2 fruit fly cellular contexts compared by ENCODE assay signal in the genomic region with DNA sequence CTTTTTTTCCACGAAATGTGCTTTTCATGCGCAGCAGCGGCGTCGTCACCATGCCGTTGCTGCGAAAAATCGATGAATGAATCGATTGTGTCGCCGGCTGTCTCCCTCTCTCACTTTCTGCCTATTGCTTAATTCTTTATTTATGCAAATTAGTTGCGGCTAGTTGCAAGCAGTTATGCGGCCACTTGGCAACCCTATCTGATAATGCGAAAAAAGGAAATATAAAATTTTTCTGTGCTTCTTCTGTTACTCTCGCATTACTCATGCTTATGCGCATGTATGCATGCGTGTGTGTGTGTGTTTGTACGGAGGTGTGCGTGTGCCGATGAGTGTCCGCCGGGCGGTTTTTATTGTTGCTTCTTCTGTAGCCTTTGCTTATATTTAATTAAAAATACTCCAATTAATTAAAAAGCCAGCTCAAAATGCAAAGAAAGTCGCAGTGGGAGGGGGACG.
TF ChIP-seq lines count a peak whose summit lies in the region.

No protein-coding gene starts in this region.

TF ChIP-seq in whole organism, embryonic, 481 proteins besides CTCF, POLR2A, EP300 and RAD21 (continued from another document and continues in another):
- TF ChIP-seq CG17385 (GFP tag; optimal IDR thresholded peaks at IDR 0.05; lab: Kevin White, UChicago) (peak; percentile 24), vfl (GFP tag; optimal IDR thresholded peaks at IDR 0.05; lab: Kevin White, UChicago) (peak; percentile 24), CrebB (tag; optimal IDR thresholded peaks at IDR 0.05; lab: Kevin White, UChicago) (peak; percentile 11), Nf-YB (GFP tag; optimal IDR thresholded peaks at IDR 0.05; lab: Kevin White, UChicago) (no peak), chm (GFP tag; IDR thresholded peaks at IDR 0.05; lab: Robert Waterston, UW) (peak; percentile 7; the same call in 1 of the 2 replicates), Ssrp (tag; optimal IDR thresholded peaks at IDR 0.05; lab: Kevin White, UChicago) (no peak), slbo (GFP tag; IDR thresholded peaks at IDR 0.05; lab: Robert Waterston, UW) (peak; percentile 33), knrl (GFP tag; IDR thresholded peaks at IDR 0.05; lab: Robert Waterston, UW; ENCODE audit: partially characterized antibody) (peak; percentile 30; the same call in 1 of the 3 replicates), jumu (GFP tag; optimal IDR thresholded peaks at IDR 0.05; lab: Kevin White, UChicago) (peak; percentile 1), Adf1 (GFP tag; IDR thresholded peaks at IDR 0.05; lab: Robert Waterston, UW) (no peak), CG15514 (GFP tag; optimal IDR thresholded peaks at IDR 0.05; lab: Kevin White, UChicago) (peak; percentile 41), ash1 (GFP tag; optimal IDR thresholded peaks at IDR 0.05; lab: Kevin White, UChicago) (no peak), Dbx (GFP tag; IDR thresholded peaks at IDR 0.05; lab: Robert Waterston, UW) (peak; percentile 49; the same call in 1 of the 3 replicates), CG8290 (GFP tag; optimal IDR thresholded peaks at IDR 0.05; lab: Kevin White, UChicago) (no peak), CG8290 (tag; optimal IDR thresholded peaks at IDR 0.05; lab: Kevin White, UChicago) (peak in 1 of 2 experiments; percentile 16), Med (GFP tag; lab: Kevin White, UChicago) (peak; percentile 83), ci (GFP tag; IDR thresholded peaks at IDR 0.05; lab: Robert Waterston, UW) (peak; percentile 18; the same call in 1 of the 3 replicates), hkb (optimal IDR thresholded peaks at IDR 0.05; lab: Kevin White, UChicago) (no peak), hkb (GFP tag; IDR thresholded peaks at IDR 0.05; lab: Robert Waterston, UW) (no peak), nerfin-1 (tag; optimal IDR thresholded peaks at IDR 0.05; lab: Kevin White, UChicago) (peak; percentile 6), CG12659 (GFP tag; optimal IDR thresholded peaks at IDR 0.05; lab: Kevin White, UChicago) (peak; percentile 40), CG6254 (GFP tag; optimal IDR thresholded peaks at IDR 0.05; lab: Kevin White, UChicago) (peak; percentile 30), CG2120 (GFP tag; optimal IDR thresholded peaks at IDR 0.05; lab: Kevin White, UChicago) (peak; percentile 2), CG6175 (GFP tag; IDR thresholded peaks at IDR 0.05; lab: Robert Waterston, UW) (0 out of 3 replicates have a peak, but pooled peaks have one; percentile 25), Fer1 (GFP tag; optimal IDR thresholded peaks at IDR 0.05; lab: Kevin White, UChicago) (peak; percentile 20), kay (GFP tag; optimal IDR thresholded peaks at IDR 0.05; lab: Kevin White, UChicago) (peak; percentile 70), CG15601 (tag; optimal IDR thresholded peaks at IDR 0.05; lab: Kevin White, UChicago) (no peak), B-H2 (GFP tag; optimal IDR thresholded peaks at IDR 0.05; lab: Kevin White, UChicago) (peak; percentile 51), CG9609 (GFP tag; optimal IDR thresholded peaks at IDR 0.05; lab: Kevin White, UChicago) (no peak), Drgx (GFP tag; IDR thresholded peaks at IDR 0.05; lab: Robert Waterston, UW) (peak; percentile 46), CG6765 (GFP tag; optimal IDR thresholded peaks at IDR 0.05; lab: Kevin White, UChicago) (peak; percentile 28), Antp (GFP tag; optimal IDR thresholded peaks at IDR 0.05; lab: Kevin White, UChicago) (peak; percentile 24), CG6813 (GFP tag; optimal IDR thresholded peaks at IDR 0.05; lab: Kevin White, UChicago) (peak; percentile 44), Chrac-16 (GFP tag; optimal IDR thresholded peaks at IDR 0.05; lab: Kevin White, UChicago) (peak; percentile 25), CG14441 (GFP tag; IDR thresholded peaks at IDR 0.05; lab: Robert Waterston, UW) (0 out of 2 replicates have a peak, but pooled peaks have one; percentile 30), onecut (GFP tag; IDR thresholded peaks at IDR 0.05; lab: Robert Waterston, UW) (peak; percentile 100), D19B (GFP tag; optimal IDR thresholded peaks at IDR 0.05; lab: Kevin White, UChicago) (peak; percentile 6), HLH3B (GFP tag; IDR thresholded peaks at IDR 0.05; lab: Robert Waterston, UW) (no peak), Hr51 (GFP tag; optimal IDR thresholded peaks at IDR 0.05; lab: Kevin White, UChicago) (peak in 1 of 2 experiments; percentile 12), BEAF-32 (GFP tag; optimal IDR thresholded peaks at IDR 0.05; lab: Kevin White, UChicago) (no peak), Stat92E (GFP tag; optimal IDR thresholded peaks at IDR 0.05; lab: Kevin White, UChicago) (no peak), MBD-R2 (GFP tag; IDR thresholded peaks at IDR 0.05; lab: Robert Waterston, UW) (peak; percentile 37; the same call in 1 of the 2 replicates), CG43689 (GFP tag; IDR thresholded peaks at IDR 0.05; lab: Robert Waterston, UW) (no peak), lab (GFP tag; optimal IDR thresholded peaks at IDR 0.05; lab: Kevin White, UChicago) (peak; percentile 59), pfk (GFP tag; optimal IDR thresholded peaks at IDR 0.05; lab: Kevin White, UChicago) (peak; percentile 2), CG12071 (GFP tag; optimal IDR thresholded peaks at IDR 0.05; lab: Kevin White, UChicago) (peak; percentile 58), ewg (GFP tag; optimal IDR thresholded peaks at IDR 0.05; lab: Kevin White, UChicago) (peak; percentile 84), row (GFP tag; IDR thresholded peaks at IDR 0.05; lab: Robert Waterston, UW) (peak; percentile 5; the same call in 1 of the 3 replicates), tup (GFP tag; optimal IDR thresholded peaks at IDR 0.05; lab: Kevin White, UChicago) (peak; percentile 1), CG10274 (GFP tag; optimal IDR thresholded peaks at IDR 0.05; lab: Kevin White, UChicago) (no peak), CG11456 (GFP tag; IDR thresholded peaks at IDR 0.05; lab: Robert Waterston, UW) (peak; percentile 14; the same call in 1 of the 3 replicates), pan (optimal IDR thresholded peaks at IDR 0.05; lab: Kevin White, UChicago) (no peak), pan (GFP tag; optimal IDR thresholded peaks at IDR 0.05 in 1 of 2, IDR thresholded peaks at IDR 0.05 in 1 of 2) (peak in 1 of 2 experiments; percentile 14), cad (GFP tag; optimal IDR thresholded peaks at IDR 0.05; lab: Kevin White, UChicago) (no peak), wdn (GFP tag; IDR thresholded peaks at IDR 0.05; lab: Robert Waterston, UW) (0 out of 2 replicates have a peak, but pooled peaks have one; percentile 10), lmd (GFP tag; IDR thresholded peaks at IDR 0.05; lab: Robert Waterston, UW) (0 out of 2 replicates have a peak, but pooled peaks have one; percentile 8), zfh2 (GFP tag; optimal IDR thresholded peaks at IDR 0.05; lab: Kevin White, UChicago) (peak; percentile 42), vnd (GFP tag; IDR thresholded peaks at IDR 0.05; lab: Robert Waterston, UW; ENCODE audit: partially characterized antibody) (no peak), CG7745 (tag; optimal IDR thresholded peaks at IDR 0.05; lab: Kevin White, UChicago) (no peak), scrt (GFP tag; optimal IDR thresholded peaks at IDR 0.05; lab: Kevin White, UChicago) (peak; percentile 50), CG6854 (GFP tag; optimal IDR thresholded peaks at IDR 0.05; lab: Kevin White, UChicago) (peak; percentile 27)

TF ChIP-seq in whole organism, prepupa, 60 proteins besides CTCF, POLR2A, EP300 and RAD21 (continued from another document):
- no peak for TF ChIP-seq CG4318 (GFP tag; optimal IDR thresholded peaks at IDR 0.05; lab: Kevin White, UChicago)
- TF ChIP-seq Eip78C (GFP tag; lab: Kevin White, UChicago): peak; percentile 54
- TF ChIP-seq CG6163 (GFP tag; IDR thresholded peaks at IDR 0.05; lab: Robert Waterston, UW): peak; percentile 68
- peak; percentile 43 for TF ChIP-seq topi (GFP tag; optimal IDR thresholded peaks at IDR 0.05; lab: Kevin White, UChicago)
- peak; percentile 11 for TF ChIP-seq dac (GFP tag; optimal IDR thresholded peaks at IDR 0.05; lab: Kevin White, UChicago)
- TF ChIP-seq acj6 (GFP tag; optimal IDR thresholded peaks at IDR 0.05; lab: Kevin White, UChicago): peak; percentile 3
- peak; percentile 10 for TF ChIP-seq CG34406 (GFP tag; optimal IDR thresholded peaks at IDR 0.05; lab: Kevin White, UChicago)
- no peak for TF ChIP-seq CG32006 (GFP tag; optimal IDR thresholded peaks at IDR 0.05; lab: Kevin White, UChicago)
- peak; percentile 15 for TF ChIP-seq CG6276 (GFP tag; optimal IDR thresholded peaks at IDR 0.05; lab: Kevin White, UChicago)
- peak; percentile 30 for TF ChIP-seq Sox15 (GFP tag; optimal IDR thresholded peaks at IDR 0.05; lab: Kevin White, UChicago)
- TF ChIP-seq CG31627 (GFP tag; optimal IDR thresholded peaks at IDR 0.05; lab: Kevin White, UChicago): peak; percentile 47
- peak; percentile 47; the same call in 1 of the 3 replicates for TF ChIP-seq eg (GFP tag; IDR thresholded peaks at IDR 0.05; lab: Robert Waterston, UW)
- TF ChIP-seq Hr39 (GFP tag; optimal IDR thresholded peaks at IDR 0.05; lab: Kevin White, UChicago): peak; percentile 39
- peak; percentile 30 for TF ChIP-seq Hr4 (GFP tag; optimal IDR thresholded peaks at IDR 0.05; lab: Kevin White, UChicago)
- TF ChIP-seq CG8632 (GFP tag; optimal IDR thresholded peaks at IDR 0.05; lab: Kevin White, UChicago): peak; percentile 32
- peak; percentile 29 for TF ChIP-seq Sox102F (GFP tag; optimal IDR thresholded peaks at IDR 0.05; lab: Kevin White, UChicago)
- TF ChIP-seq net (GFP tag; optimal IDR thresholded peaks at IDR 0.05; lab: Kevin White, UChicago): no peak
- TF ChIP-seq lz (GFP tag; optimal IDR thresholded peaks at IDR 0.05; lab: Kevin White, UChicago): peak; percentile 49
- TF ChIP-seq svp (GFP tag; lab: Kevin White, UChicago): no peak
- peak; percentile 56 for TF ChIP-seq achi (GFP tag; optimal IDR thresholded peaks at IDR 0.05; lab: Kevin White, UChicago)
- no peak for TF ChIP-seq fd85E (GFP tag; optimal IDR thresholded peaks at IDR 0.05; lab: Kevin White, UChicago)
- no peak; the same call in 1 of the 3 replicates for TF ChIP-seq CG8119 (GFP tag; IDR thresholded peaks at IDR 0.05; lab: Robert Waterston, UW)
- TF ChIP-seq CG11902 (GFP tag; optimal IDR thresholded peaks at IDR 0.05; lab: Kevin White, UChicago): peak; percentile 4
- TF ChIP-seq CG10669 (GFP tag; optimal IDR thresholded peaks at IDR 0.05; lab: Kevin White, UChicago): peak; percentile 31
- TF ChIP-seq Met (GFP tag; optimal IDR thresholded peaks at IDR 0.05; lab: Kevin White, UChicago): peak; percentile 53
- TF ChIP-seq Eip93F (GFP tag; optimal IDR thresholded peaks at IDR 0.05; lab: Kevin White, UChicago): no peak
TF ChIP-seq in whole organism, prepupa: peak in this region for 31.
